Worm (Caenorhabditis elegans) whole organism, late embryonic: ENCODE measurements around the gene col-148.

Experiments used
- hlh-30 ChIP-seq: sonication (generic microtip); optimal IDR thresholded peaks from 2 replicates; lab custom pipeline; 2017; ENCODE audit warnings: antibody characterized with exemption, missing genetic modification characterization, missing compliant biosample characterization; ENCODE audit not compliant: insufficient read depth
- pag-3 ChIP-seq: sonication (generic microtip); optimal IDR thresholded peaks from 2 replicates; lab custom pipeline; 2016; ENCODE audit warnings: missing compliant biosample characterization, missing genetic modification characterization, borderline replicate concordance

ce11 chrV:10212627-10213026, 28.9 kb upstream of the col-148 start, which contains the start of gene hpo-40:
- TF ChIP-seq pag-3 (tag; lab: Kevin White, UChicago) = no peak
- TF ChIP-seq hlh-30 (tag; lab: Kevin White, UChicago) = no peak
